Worm (Caenorhabditis elegans) whole organism, young adult: ENCODE data around the gene glrx-3.

Experiments used
- pbrm-1 ChIP-seq: fragments of 200-800 bp; sonication (Bioruptor generic); IDR thresholded peaks from 2 replicates; pipeline ENCODE4 v1.3.6; 2022; ENCODE audit warnings: missing genetic modification reagents, missing genetic modification characterization, missing compliant biosample characterization
- snpc-1.3 ChIP-seq: sonication (generic microtip); optimal IDR thresholded peaks from 2 replicates; lab custom pipeline; 2017; ENCODE audit warnings: missing genetic modification characterization, mild to moderate bottlenecking, missing compliant biosample characterization, antibody characterized with exemption, moderate library complexity, missing genotype, missing genetic modification reagents; ENCODE audit not compliant: insufficient read depth
- xnd-1 ChIP-seq: sonication (generic microtip); optimal IDR thresholded peaks from 2 replicates; lab custom pipeline; 2016; ENCODE audit warnings: missing genotype, missing genetic modification reagents, missing genetic modification characterization, missing compliant biosample characterization

- no peak for TF ChIP-seq snpc-1.3
- no peak for TF ChIP-seq pbrm-1
- TF ChIP-seq xnd-1 (tag; lab: Kevin White, UChicago), result no peak
Measured at ce11 chrV:4360018-4360417, 18.9 kb upstream of the glrx-3 start.
